Fruit fly (Drosophila melanogaster) whole organism, embryonic: ENCODE data around the gene Sas-6.

Source experiments
- Abd-B ChIP-seq: fragments of 200-800 bp; sonication (Bioruptor generic); optimal IDR thresholded peaks from 2 replicates; lab custom pipeline; 2018; ENCODE audit warnings: missing biosample characterization, mild to moderate bottlenecking, missing genetic modification characterization, moderate library complexity
- Ada2b ChIP-seq: fragments of 200-800 bp; sonication (Bioruptor generic); IDR thresholded peaks from 2 replicates; pipeline ENCODE4 v1.3.6; 2022; ENCODE audit warnings: missing biosample characterization, missing genetic modification characterization
- Blimp-1 ChIP-seq: fragments of 200-800 bp; sonication (Bioruptor generic); optimal IDR thresholded peaks from 3 replicates; lab custom pipeline; 2018; ENCODE audit warnings: missing biosample characterization, missing genetic modification characterization, mild to moderate bottlenecking, moderate library complexity, missing genetic modification reagents
- CG10274 ChIP-seq: fragments of 200-800 bp; sonication (Bioruptor generic); optimal IDR thresholded peaks from 3 replicates; lab custom pipeline; 2017; ENCODE audit warnings: missing biosample characterization, mild to moderate bottlenecking, missing genetic modification characterization
- CG14441 ChIP-seq: fragments of 200-800 bp; sonication (Bioruptor generic); IDR thresholded peaks from 2 replicates; pipeline ENCODE4 v1.3.6; 2022; ENCODE audit warnings: missing biosample characterization, missing genetic modification characterization
- CG15269 ChIP-seq: fragments of 200-800 bp; sonication (Bioruptor generic); optimal IDR thresholded peaks from 2 replicates; lab custom pipeline; 2018; ENCODE audit warnings: missing biosample characterization, mild to moderate bottlenecking, missing genetic modification characterization, moderate library complexity
- CG1792 ChIP-seq: fragments of 200-800 bp; sonication (Bioruptor generic); optimal IDR thresholded peaks from 2 replicates; lab custom pipeline; 2016; ENCODE audit warnings: missing biosample characterization, missing genetic modification characterization
- CG2678 ChIP-seq: fragments of 200-800 bp; sonication (Bioruptor generic); optimal IDR thresholded peaks from 3 replicates; lab custom pipeline; 2019; ENCODE audit warnings: missing biosample characterization, mild to moderate bottlenecking, missing genetic modification characterization, moderate library complexity
- CG4617 ChIP-seq: fragments of 200-800 bp; sonication (Bioruptor generic); optimal IDR thresholded peaks from 3 replicates; lab custom pipeline; 2016; ENCODE audit warnings: missing biosample characterization, missing genetic modification characterization, borderline replicate concordance
- CG7786 ChIP-seq: fragments of 200-800 bp; sonication (Bioruptor generic); optimal IDR thresholded peaks from 2 replicates; lab custom pipeline; 2016; ENCODE audit warnings: missing biosample characterization, missing genetic modification characterization
- E2f2 ChIP-seq: fragments of 200-800 bp; sonication (Bioruptor generic); IDR thresholded peaks from 2 replicates; pipeline ENCODE4 v1.3.6; 2022; ENCODE audit warnings: missing biosample characterization, missing genetic modification characterization
- Ets65A ChIP-seq: fragments of 200-800 bp; sonication (Bioruptor generic); peaks from one replicate; lab custom pipeline; 2016; ENCODE audit warnings: missing biosample characterization, missing genetic modification characterization
- Fer1 ChIP-seq: fragments of 200-800 bp; sonication (Bioruptor generic); optimal IDR thresholded peaks from 2 replicates; lab custom pipeline; 2017; ENCODE audit warnings: missing biosample characterization, mild to moderate bottlenecking, missing genetic modification characterization
- H15 ChIP-seq: fragments of 200-800 bp; sonication (Bioruptor generic); IDR thresholded peaks from 3 replicates; pipeline ENCODE4 v1.3.6; 2022; ENCODE audit warnings: missing biosample characterization, missing genetic modification characterization
- H2.0 ChIP-seq: fragments of 200-800 bp; sonication (Bioruptor generic); IDR thresholded peaks from 2 replicates; pipeline ENCODE4 v1.3.6; 2022; ENCODE audit warnings: missing biosample characterization, missing genetic modification characterization
- HLH54F ChIP-seq: fragments of 200-800 bp; sonication (Bioruptor generic); optimal IDR thresholded peaks from 3 replicates; lab custom pipeline; 2016; ENCODE audit warnings: missing biosample characterization, missing genetic modification characterization
- HmgD ChIP-seq: fragments of 200-800 bp; sonication (Bioruptor generic); optimal IDR thresholded peaks from 3 replicates; lab custom pipeline; 2016; ENCODE audit warnings: missing biosample characterization, missing genetic modification characterization
- Kr ChIP-seq: fragments of 200-800 bp; sonication (Bioruptor generic); optimal IDR thresholded peaks from 2 replicates; lab custom pipeline; 2017; ENCODE audit warnings: missing biosample characterization, mild to moderate bottlenecking, missing genetic modification characterization
- Max ChIP-seq: fragments of 200-800 bp; sonication (Bioruptor generic); optimal IDR thresholded peaks from 2 replicates; lab custom pipeline; 2016; ENCODE audit warnings: missing biosample characterization, mild to moderate bottlenecking, missing genetic modification characterization
- Med ChIP-seq: fragments of 200-800 bp; sonication (Bioruptor generic); peaks from one replicate; lab custom pipeline; 2016; ENCODE audit warnings: missing biosample characterization, missing genetic modification characterization, mild to moderate bottlenecking, inconsistent platforms, moderate library complexity
- Meics ChIP-seq: fragments of 200-800 bp; sonication (Bioruptor generic); optimal IDR thresholded peaks from 2 replicates; lab custom pipeline; 2017; ENCODE audit warnings: missing biosample characterization, mild to moderate bottlenecking, missing genetic modification characterization
- NC2β ChIP-seq: fragments of 200-800 bp; sonication (Bioruptor generic); optimal IDR thresholded peaks from 2 replicates; lab custom pipeline; 2016; ENCODE audit warnings: missing biosample characterization, missing genetic modification characterization
- Nf-YC ChIP-seq: fragments of 200-800 bp; optimal IDR thresholded peaks from 3 replicates; lab custom pipeline; 2019; ENCODE audit warnings: missing biosample characterization, mild to moderate bottlenecking, missing genetic modification characterization, moderate library complexity
- Oli ChIP-seq: fragments of 200-800 bp; sonication (Bioruptor generic); optimal IDR thresholded peaks from 2 replicates; lab custom pipeline; 2018; ENCODE audit warnings: missing biosample characterization, mild to moderate bottlenecking, missing genetic modification characterization, moderate library complexity
- Ptx1 ChIP-seq: fragments of 200-800 bp; sonication (Bioruptor generic); IDR thresholded peaks from 2 replicates; pipeline ENCODE4 v1.3.6; 2022; ENCODE audit warnings: missing biosample characterization, missing genetic modification characterization
- Rx ChIP-seq: fragments of 200-800 bp; sonication (Bioruptor generic); IDR thresholded peaks from 2 replicates; pipeline ENCODE4 v1.3.6; 2022; ENCODE audit warnings: missing biosample characterization, missing genetic modification characterization
- Spps ChIP-seq: fragments of 200-800 bp; sonication (Bioruptor generic); optimal IDR thresholded peaks from 2 replicates; lab custom pipeline; 2018; ENCODE audit warnings: missing biosample characterization, mild to moderate bottlenecking, missing genetic modification characterization
- Xbp1 ChIP-seq: fragments of 200-800 bp; sonication (Bioruptor generic); optimal IDR thresholded peaks from 3 replicates; lab custom pipeline; 2016; ENCODE audit warnings: missing biosample characterization, mild to moderate bottlenecking, missing genetic modification characterization
- abd-A ChIP-seq: fragments of 200-800 bp; sonication (Bioruptor generic); optimal IDR thresholded peaks from 3 replicates; lab custom pipeline; 2019; ENCODE audit warnings: missing biosample characterization, mild to moderate bottlenecking, missing genetic modification characterization, moderate library complexity
- al ChIP-seq: fragments of 200-800 bp; sonication (Bioruptor generic); IDR thresholded peaks from 2 replicates; pipeline ENCODE4 v1.3.6; 2022; ENCODE audit warnings: missing biosample characterization, missing genetic modification characterization
- ato ChIP-seq: fragments of 200-800 bp; sonication (Bioruptor generic); IDR thresholded peaks from 2 replicates; pipeline ENCODE4 v1.3.6; 2022; ENCODE audit warnings: missing biosample characterization, missing genetic modification characterization; ENCODE audit not compliant: partially characterized antibody
- bcd ChIP-seq: fragments of 200-800 bp; sonication (Bioruptor generic); optimal IDR thresholded peaks from 2 replicates; lab custom pipeline; 2017; ENCODE audit warnings: missing biosample characterization, mild to moderate bottlenecking, missing genetic modification characterization
- bowl ChIP-seq: fragments of 200-800 bp; sonication (Bioruptor generic); IDR thresholded peaks from 2 replicates; pipeline ENCODE4 v1.3.6; 2022; ENCODE audit warnings: missing biosample characterization, missing genetic modification characterization
- crc ChIP-seq: fragments of 200-800 bp; sonication (Bioruptor generic); optimal IDR thresholded peaks from 2 replicates; lab custom pipeline; 2016; ENCODE audit warnings: missing biosample characterization, missing genetic modification characterization
- dimm ChIP-seq: fragments of 200-800 bp; sonication (Bioruptor generic); IDR thresholded peaks from 2 replicates; pipeline ENCODE4 v1.3.6; 2022; ENCODE audit warnings: missing biosample characterization, missing genetic modification characterization
- ewg ChIP-seq: fragments of 200-800 bp; sonication (Bioruptor generic); optimal IDR thresholded peaks from 3 replicates; lab custom pipeline; 2017; ENCODE audit warnings: mild to moderate bottlenecking, missing biosample characterization, missing genetic modification reagents, missing genetic modification characterization
- fd96Cb ChIP-seq: fragments of 200-800 bp; sonication (Bioruptor generic); optimal IDR thresholded peaks from 2 replicates; lab custom pipeline; 2018; ENCODE audit warnings: missing biosample characterization, mild to moderate bottlenecking, missing genetic modification characterization, moderate library complexity
- knrl ChIP-seq: fragments of 200-800 bp; sonication (Bioruptor generic); IDR thresholded peaks from 3 replicates; pipeline ENCODE4 v1.3.6; 2022; ENCODE audit warnings: missing biosample characterization, missing genetic modification characterization; ENCODE audit not compliant: partially characterized antibody
- maf-S ChIP-seq: fragments of 200-800 bp; sonication (Bioruptor generic); optimal IDR thresholded peaks from 2 replicates; lab custom pipeline; 2016; ENCODE audit warnings: missing biosample characterization, missing genetic modification characterization
- pho ChIP-seq: fragments of 200-800 bp; sonication (Bioruptor generic); optimal IDR thresholded peaks from 2 replicates; lab custom pipeline; 2016; ENCODE audit warnings: missing biosample characterization, missing genetic modification characterization
- pnt ChIP-seq: fragments of 200-800 bp; sonication (Bioruptor generic); optimal IDR thresholded peaks from 3 replicates; lab custom pipeline; 2016; ENCODE audit warnings: missing biosample characterization, missing genetic modification characterization
- prd ChIP-seq, 3 experiments: fragments of >200 bp in 2 of 3; fragments of 200-800 bp in 1 of 3; sonication (Bioruptor generic) in 1 of 3; optimal IDR thresholded peaks in 2 of 3; IDR thresholded peaks in 1 of 3; 2 replicates in 2 of 3; 3 replicates in 1 of 3; pipeline versions ENCODE4 v1.3.6 to Lab custom; 2017 to 2022; ENCODE audit warnings: missing biosample characterization in 1 of 3, missing genetic modification characterization in 1 of 3
- run ChIP-seq: fragments of 200-800 bp; sonication (Bioruptor generic); optimal IDR thresholded peaks from 3 replicates; lab custom pipeline; 2018; ENCODE audit warnings: missing biosample characterization, mild to moderate bottlenecking, missing genetic modification characterization
- sens ChIP-seq: fragments of 200-800 bp; sonication (Bioruptor generic); peaks from one replicate; lab custom pipeline; 2016; ENCODE audit warnings: missing biosample characterization, missing genetic modification characterization
- stwl ChIP-seq: fragments of 200-800 bp; sonication (Bioruptor generic); optimal IDR thresholded peaks from 3 replicates; lab custom pipeline; 2018; ENCODE audit warnings: missing biosample characterization, mild to moderate bottlenecking, missing genetic modification characterization, moderate library complexity
- ttk ChIP-seq: fragments of 200-800 bp; sonication (Bioruptor generic); IDR thresholded peaks from 2 replicates; pipeline ENCODE4 v2.1.2; 2022; ENCODE audit warnings: missing biosample characterization, missing genetic modification characterization
- twi ChIP-seq: fragments of 200-800 bp; optimal IDR thresholded peaks from 2 replicates; lab custom pipeline; 2019; ENCODE audit warnings: missing biosample characterization, mild to moderate bottlenecking, missing genetic modification characterization, moderate library complexity
- unpg ChIP-seq: fragments of 200-800 bp; sonication (Bioruptor generic); optimal IDR thresholded peaks from 3 replicates; lab custom pipeline; 2018; ENCODE audit warnings: missing biosample characterization, mild to moderate bottlenecking, missing genetic modification characterization, moderate library complexity
- wek ChIP-seq: fragments of 200-800 bp; sonication (Bioruptor generic); optimal IDR thresholded peaks from 3 replicates; lab custom pipeline; 2018; ENCODE audit warnings: missing biosample characterization, mild to moderate bottlenecking, missing genetic modification characterization, moderate library complexity
- wor ChIP-seq: fragments of 200-800 bp; sonication (Bioruptor generic); IDR thresholded peaks from 2 replicates; pipeline ENCODE4 v1.3.6; 2022; ENCODE audit warnings: missing biosample characterization, missing genetic modification characterization
- z ChIP-seq: fragments of 200-800 bp; sonication (Bioruptor generic); IDR thresholded peaks from 3 replicates; pipeline ENCODE4 v1.3.6; 2022; ENCODE audit warnings: missing biosample characterization, missing genetic modification characterization

Sas-6 gene

DNA sequence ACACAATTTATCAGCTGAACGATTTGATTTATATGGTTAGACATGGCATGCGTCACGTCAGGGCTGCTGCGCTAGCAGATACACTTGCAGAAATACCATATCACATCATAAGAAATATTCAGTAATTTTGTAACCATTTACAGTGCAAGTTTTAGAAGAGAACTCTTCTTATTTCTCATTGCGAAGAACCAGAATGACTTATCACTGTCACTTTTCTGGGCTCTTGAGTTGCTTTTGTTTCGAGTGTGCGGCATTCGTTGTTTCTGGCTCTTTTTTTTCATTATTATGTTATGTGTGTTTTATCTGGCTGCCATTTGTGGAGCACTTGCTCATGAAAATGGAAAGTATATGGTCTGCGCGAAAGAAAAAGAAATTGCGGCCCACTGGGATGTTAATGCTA, 13.1 kb upstream of the Sas-6 start (continued):
- no peak for TF ChIP-seq dimm (GFP tag; lab: Robert Waterston, UW)
- no peak for TF ChIP-seq run (tag; lab: Kevin White, UChicago)
- TF ChIP-seq CG10274, result no peak
- TF ChIP-seq Spps (tag; lab: Kevin White, UChicago), result no peak
- peak; percentile 17 for TF ChIP-seq unpg (GFP tag; lab: Kevin White, UChicago)
- TF ChIP-seq CG1792 (GFP tag; lab: Kevin White, UChicago), result no peak
- TF ChIP-seq z (GFP tag; lab: Robert Waterston, UW), result no peak
- peak; percentile 7 for TF ChIP-seq Ets65A
- no peak for TF ChIP-seq CG2678 (tag; lab: Kevin White, UChicago)
- TF ChIP-seq E2f2, result no peak
- no peak for TF ChIP-seq bowl (GFP tag; lab: Robert Waterston, UW)
- no peak for TF ChIP-seq fd96Cb
- TF ChIP-seq Fer1, result no peak
- TF ChIP-seq CG15269, result peak; percentile 6
- TF ChIP-seq Med (GFP tag; lab: Kevin White, UChicago), result peak; percentile 64
- TF ChIP-seq al, result no peak
- TF ChIP-seq HLH54F (GFP tag; lab: Kevin White, UChicago), result no peak
- TF ChIP-seq Rx (GFP tag; lab: Robert Waterston, UW), result no peak
- TF ChIP-seq Max, result no peak
- TF ChIP-seq twi (tag; lab: Kevin White, UChicago), result no peak
- TF ChIP-seq pho (GFP tag; lab: Kevin White, UChicago), result no peak
- TF ChIP-seq sens (GFP tag; lab: Kevin White, UChicago), result no peak
- no peak for TF ChIP-seq Meics
- TF ChIP-seq Nf-YC, result no peak
- TF ChIP-seq Ptx1 (GFP tag; lab: Robert Waterston, UW), result peak; percentile 22; the same call in 1 of the 2 replicates
- TF ChIP-seq abd-A (tag; lab: Kevin White, UChicago), result no peak
- no peak for TF ChIP-seq prd (optimal IDR thresholded peaks at IDR 0.05; lab: Kevin White, UChicago)
- peak; percentile 25; the same call in 1 of the 3 replicates for TF ChIP-seq prd (GFP tag; IDR thresholded peaks at IDR 0.05; lab: Robert Waterston, UW)
- TF ChIP-seq stwl (tag; lab: Kevin White, UChicago), result no peak
- TF ChIP-seq HmgD, result no peak
- 0 out of 2 replicates have a peak, but pooled peaks have one; percentile 7 for TF ChIP-seq ttk (GFP tag; lab: Robert Waterston, UW)
- TF ChIP-seq H2.0 (GFP tag; lab: Robert Waterston, UW), result 0 out of 2 replicates have a peak, but pooled peaks have one; percentile 8
- TF ChIP-seq wek (GFP tag; lab: Kevin White, UChicago), result no peak
- 0 out of 2 replicates have a peak, but pooled peaks have one; percentile 38 for TF ChIP-seq CG14441 (GFP tag; lab: Robert Waterston, UW)
- no peak for TF ChIP-seq ato
- no peak for TF ChIP-seq bcd
- TF ChIP-seq Blimp-1 (GFP tag; lab: Kevin White, UChicago), result peak; percentile 41
- no peak for TF ChIP-seq Ada2b (GFP tag; lab: Robert Waterston, UW)
- no peak for TF ChIP-seq wor (GFP tag; lab: Robert Waterston, UW)
- no peak for TF ChIP-seq maf-S (GFP tag; lab: Kevin White, UChicago)
- no peak for TF ChIP-seq CG4617 (GFP tag; lab: Kevin White, UChicago)
- TF ChIP-seq Kr (GFP tag; lab: Kevin White, UChicago), result no peak
- TF ChIP-seq H15 (GFP tag; lab: Robert Waterston, UW), result no peak
- peak; percentile 16 for TF ChIP-seq Xbp1 (GFP tag; lab: Kevin White, UChicago)
- TF ChIP-seq Oli (tag; lab: Kevin White, UChicago), result peak; percentile 5
- no peak for TF ChIP-seq pnt (GFP tag; lab: Kevin White, UChicago)
- no peak for TF ChIP-seq Abd-B (GFP tag; lab: Kevin White, UChicago)
- TF ChIP-seq crc (GFP tag; lab: Kevin White, UChicago), result no peak
- TF ChIP-seq CG7786 (GFP tag; lab: Kevin White, UChicago), result no peak
- no peak for TF ChIP-seq ewg (GFP tag; lab: Kevin White, UChicago)
- no peak for TF ChIP-seq NC2β (GFP tag; lab: Kevin White, UChicago)
- TF ChIP-seq knrl (GFP tag; lab: Robert Waterston, UW), result no peak
